Worm (Caenorhabditis elegans) whole organism, early embryonic: ENCODE data around the gene flp-18.

Experiments
- B0310.2 ChIP-seq: sonication (generic microtip); optimal IDR thresholded peaks from 2 replicates; lab custom pipeline; 2016; ENCODE audit warnings: mild to moderate bottlenecking, missing genetic modification characterization, missing compliant biosample characterization
- F13C5.2 ChIP-seq: sonication (generic microtip); optimal IDR thresholded peaks from 2 replicates; lab custom pipeline; 2017; ENCODE audit warnings: mild to moderate bottlenecking, missing genetic modification characterization, inconsistent platforms, missing compliant biosample characterization
- aly-1 ChIP-seq: sonication (generic microtip); optimal IDR thresholded peaks from 2 replicates; lab custom pipeline; 2016; ENCODE audit warnings: missing genetic modification characterization, missing compliant biosample characterization
- ama-1 ChIP-seq: fragments of 150-350 bp; optimal IDR thresholded peaks from 2 replicates; lab custom pipeline; 2014
- ceh-13 ChIP-seq: fragments of 200-800 bp; sonication (Bioruptor generic); optimal IDR thresholded peaks from 2 replicates; lab custom pipeline; 2018; ENCODE audit warnings: mild to moderate bottlenecking, missing genetic modification characterization, missing compliant biosample characterization
- ceh-36 ChIP-seq: sonication (generic microtip); optimal IDR thresholded peaks from 2 replicates; lab custom pipeline; 2016; ENCODE audit warnings: missing genetic modification characterization, inconsistent platforms, missing compliant biosample characterization
- ets-7 ChIP-seq: sonication (generic microtip); optimal IDR thresholded peaks from 2 replicates; lab custom pipeline; 2016; ENCODE audit warnings: missing genotype, missing genetic modification characterization, missing compliant biosample characterization
- flt-1 ChIP-seq: fragments of 200-800 bp; sonication (Bioruptor generic); IDR thresholded peaks from 2 replicates; pipeline ENCODE4 v1.3.6; 2022; ENCODE audit warnings: missing genetic modification characterization, missing compliant biosample characterization
- hmbx-1 ChIP-seq: sonication (generic microtip); optimal IDR thresholded peaks from 2 replicates; lab custom pipeline; 2016; ENCODE audit warnings: mild to moderate bottlenecking, missing genetic modification characterization, missing compliant biosample characterization
- hmg-4 ChIP-seq: fragments of 200-800 bp; sonication (Bioruptor generic); optimal IDR thresholded peaks from 2 replicates; lab custom pipeline; 2018; ENCODE audit warnings: mild to moderate bottlenecking, missing genetic modification characterization, missing compliant biosample characterization
- hnd-1 ChIP-seq: sonication (generic microtip); optimal IDR thresholded peaks from 2 replicates; lab custom pipeline; 2016; ENCODE audit warnings: missing genetic modification characterization, missing compliant biosample characterization
- pes-1 ChIP-seq: fragments of 200-800 bp; sonication (Bioruptor generic); IDR thresholded peaks from 2 replicates; pipeline ENCODE4 v1.3.6; 2022; ENCODE audit warnings: missing genetic modification reagents, missing genetic modification characterization, missing compliant biosample characterization
- scrt-1 ChIP-seq: fragments of 200-800 bp; sonication (Bioruptor generic); IDR thresholded peaks from 2 replicates; pipeline ENCODE4 v1.3.6; 2022; ENCODE audit warnings: missing genetic modification characterization, missing compliant biosample characterization
- sea-1 ChIP-seq: fragments of 200-800 bp; sonication (Bioruptor generic); conservative IDR thresholded peaks from 2 replicates; pipeline ENCODE4 v1.3.6; 2022; ENCODE audit warnings: missing genetic modification characterization, missing compliant biosample characterization
- tbx-11 ChIP-seq: fragments of 200-800 bp; sonication (Bioruptor generic); IDR thresholded peaks from 2 replicates; pipeline ENCODE4 v1.3.6; 2022; ENCODE audit warnings: missing genetic modification characterization, missing compliant biosample characterization
- tbx-37 ChIP-seq: fragments of 200-800 bp; sonication (Bioruptor generic); conservative IDR thresholded peaks from 2 replicates; pipeline ENCODE4 v1.3.6; 2022; ENCODE audit warnings: missing genetic modification reagents, missing genetic modification characterization, missing compliant biosample characterization
- tra-4 ChIP-seq: sonication (generic microtip); optimal IDR thresholded peaks from 2 replicates; lab custom pipeline; 2017; ENCODE audit warnings: missing genetic modification characterization, missing compliant biosample characterization

flp-18 gene

DNA sequence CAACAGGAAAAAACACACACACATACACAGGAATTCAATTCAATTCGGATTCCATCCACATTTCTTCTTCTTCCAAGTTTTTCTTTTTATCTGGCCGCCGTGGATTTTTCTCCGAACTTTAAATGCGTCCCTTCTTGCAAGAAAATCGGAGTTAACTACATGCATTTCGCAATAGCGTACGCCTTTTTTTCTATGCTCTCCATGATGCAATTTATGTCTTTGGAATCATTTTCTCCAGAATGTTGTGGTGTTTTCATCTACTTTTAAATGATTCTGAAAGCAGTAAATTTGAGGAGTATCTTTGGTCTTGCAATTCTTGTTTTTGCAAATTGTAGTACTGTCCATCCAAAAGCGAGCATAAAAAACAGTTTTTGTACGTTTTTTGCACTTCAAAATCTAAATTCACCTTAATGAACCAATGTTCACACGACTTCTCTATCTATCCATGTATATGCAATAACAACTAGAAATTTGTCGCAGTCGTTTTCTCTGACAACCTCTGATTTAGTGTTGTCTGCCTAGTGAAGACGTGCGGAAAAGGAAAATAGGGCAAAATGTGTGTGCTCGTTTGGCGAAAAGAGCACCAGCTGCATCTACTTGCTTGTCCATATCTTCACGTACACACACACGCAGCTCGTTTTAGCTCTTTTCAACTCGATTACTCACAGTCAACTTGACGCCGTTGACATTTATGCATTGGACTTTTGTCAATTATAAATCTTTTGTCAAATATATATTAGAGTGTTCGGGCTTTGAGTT, 4.2 kb upstream of the flp-18 start:
- TF ChIP-seq hmg-4 (GFP tag; lab: Kevin White, UChicago) = no peak
- TF ChIP-seq scrt-1 = no peak
- no peak for TF ChIP-seq B0310.2
- TF ChIP-seq aly-1 (tag; lab: Kevin White, UChicago) = no peak
- TF ChIP-seq tra-4 (tag; lab: Kevin White, UChicago) = no peak
- no peak for TF ChIP-seq pes-1 (GFP tag; lab: Robert Waterston, UW)
- TF ChIP-seq F13C5.2 (tag; lab: Kevin White, UChicago) = no peak
- no peak for TF ChIP-seq hnd-1
- no peak for TF ChIP-seq ama-1 (lab: Kevin White, UChicago)
- no peak for TF ChIP-seq sea-1 (GFP tag; lab: Robert Waterston, UW)

DNA sequence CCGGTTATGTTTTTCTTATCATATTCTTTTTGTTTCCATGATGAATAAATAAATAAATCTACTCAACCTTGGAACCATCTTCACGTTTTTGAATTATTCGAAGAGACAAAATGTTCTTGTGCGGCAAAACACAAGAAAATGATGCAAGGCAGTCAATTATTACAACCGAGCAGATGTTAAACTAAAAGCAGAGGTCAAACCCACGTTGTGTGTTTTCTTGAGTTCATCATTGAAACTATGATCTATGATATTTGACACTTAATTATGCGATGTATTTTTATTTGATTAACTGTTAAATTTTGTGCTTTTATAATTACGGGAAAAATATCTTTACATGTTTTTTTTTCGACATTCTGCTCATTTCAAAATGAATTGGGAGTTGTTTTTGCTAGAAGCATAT, 3.1 kb upstream of the flp-18 start:
- TF ChIP-seq ceh-36 (tag; lab: Kevin White, UChicago) (no peak), tra-4 (tag; lab: Kevin White, UChicago) (no peak), hnd-1 (no peak), ets-7 (tag; lab: Kevin White, UChicago) (no peak), B0310.2 (no peak), F13C5.2 (tag; lab: Kevin White, UChicago) (no peak), scrt-1 (no peak), tbx-37 (GFP tag; lab: Robert Waterston, UW) (no peak), pes-1 (GFP tag; lab: Robert Waterston, UW) (no peak), flt-1 (GFP tag; lab: Robert Waterston, UW) (no peak), hmg-4 (GFP tag; lab: Kevin White, UChicago) (no peak)

DNA sequence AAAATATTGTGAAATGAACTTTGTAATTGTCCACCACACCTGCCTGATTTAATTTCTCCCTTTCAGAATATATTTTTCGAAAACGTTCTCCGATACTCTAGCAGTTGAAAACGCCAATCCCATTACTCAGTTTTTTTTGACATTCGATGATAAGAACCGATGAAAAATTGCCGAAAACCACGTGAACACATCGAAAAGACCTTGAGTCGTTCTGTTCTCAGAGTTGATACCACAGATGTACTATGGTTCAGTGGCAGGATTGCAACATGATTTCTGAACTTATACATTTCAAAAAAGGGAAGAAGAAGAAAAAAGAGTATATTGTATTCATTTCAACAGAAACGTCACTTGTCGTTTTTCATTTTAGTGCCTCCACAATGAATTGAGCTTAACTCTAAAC, 1.6 kb upstream of the flp-18 start:
- TF ChIP-seq F13C5.2 (tag; lab: Kevin White, UChicago) (no peak), flt-1 (GFP tag; lab: Robert Waterston, UW) (no peak), sea-1 (GFP tag; lab: Robert Waterston, UW) (no peak)

DNA sequence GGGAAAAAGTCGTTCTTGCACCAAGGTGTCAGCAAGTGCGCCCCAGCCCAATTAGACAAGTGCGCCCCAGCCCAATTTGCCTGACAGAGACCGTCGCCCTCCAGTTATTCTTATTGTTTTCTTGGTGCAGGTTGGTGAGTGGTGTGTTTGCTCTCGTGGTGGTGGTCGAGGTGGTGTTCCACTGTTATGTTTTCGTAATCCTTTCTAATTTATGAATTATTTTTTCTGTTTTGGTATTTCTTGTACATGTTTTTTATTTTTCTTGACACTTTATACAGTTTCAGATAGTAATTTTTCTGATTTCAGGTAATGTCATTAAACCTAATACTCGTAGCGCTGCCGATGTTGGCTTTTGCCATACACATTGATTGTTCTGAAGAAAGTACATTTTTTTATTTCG, 9.2 kb downstream of the flp-18 start, which contains the start of gene Y48D7A.1:
Gene Y48D7A.1 (plus strand): TSS at position 301 of the 400 bp plus-strand sequence.
- no peak for TF ChIP-seq hmbx-1 (tag; lab: Kevin White, UChicago)
- TF ChIP-seq tbx-37 (GFP tag; lab: Robert Waterston, UW) = no peak; the same call in 1 of the 2 replicates
- TF ChIP-seq B0310.2 = no peak
- TF ChIP-seq hnd-1 = no peak
- TF ChIP-seq F13C5.2 (tag; lab: Kevin White, UChicago) = no peak
- TF ChIP-seq ceh-13 (GFP tag; lab: Kevin White, UChicago) = no peak
- no peak for TF ChIP-seq scrt-1
- TF ChIP-seq ama-1 (lab: Kevin White, UChicago) = no peak
- TF ChIP-seq aly-1 (tag; lab: Kevin White, UChicago) = no peak
- no peak for TF ChIP-seq pes-1 (GFP tag; lab: Robert Waterston, UW)

DNA sequence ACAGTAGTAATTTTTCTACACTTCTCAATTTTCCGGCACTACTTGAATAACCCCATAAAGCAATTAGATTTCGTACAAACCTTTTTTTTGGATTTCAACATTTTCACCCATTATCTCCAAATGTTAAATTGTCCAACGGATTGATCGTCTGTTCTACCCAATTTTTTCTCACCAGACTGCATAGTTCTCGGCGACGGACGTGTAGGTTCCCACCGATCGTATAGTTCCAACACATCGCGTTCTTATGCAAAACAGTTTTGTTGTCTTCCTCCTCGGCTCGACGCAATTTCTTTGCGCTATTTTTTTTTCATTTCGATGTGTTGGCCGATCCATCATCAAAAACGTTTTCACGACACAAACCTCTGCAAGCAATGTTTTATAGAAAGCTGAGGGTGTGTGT, 14.7 kb downstream of the flp-18 start, which contains the start of gene Y41G9A.6:
Gene Y41G9A.6 (minus strand): TSS at position 101 of the 400 bp plus-strand sequence.
- TF ChIP-seq scrt-1 (no peak), pes-1 (GFP tag; lab: Robert Waterston, UW) (no peak), hmg-4 (GFP tag; lab: Kevin White, UChicago) (no peak), F13C5.2 (tag; lab: Kevin White, UChicago) (no peak), hmbx-1 (tag; lab: Kevin White, UChicago) (no peak), B0310.2 (no peak)

DNA sequence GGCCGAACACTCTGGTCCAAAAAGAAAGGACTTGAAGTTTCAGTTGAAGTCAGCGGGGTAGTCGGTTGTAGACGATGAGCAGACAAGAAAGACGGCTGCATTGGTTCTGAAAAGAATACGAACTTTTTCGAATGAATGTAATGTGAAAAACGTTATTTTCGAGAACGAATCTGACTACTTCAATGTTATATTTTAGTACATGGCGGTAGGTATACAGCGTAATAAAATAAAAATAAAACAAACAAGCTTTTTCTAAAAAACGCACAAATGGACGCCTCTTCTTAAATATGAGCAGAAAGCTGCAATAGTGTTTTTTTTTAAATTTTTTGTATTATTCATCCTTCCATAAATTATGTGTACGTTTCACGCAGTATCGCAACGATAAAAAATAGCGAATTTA, 18.7 kb downstream of the flp-18 start, which contains the start of gene Y41G9A.17:
Gene Y41G9A.17 (minus strand): TSS at position 101 of the 400 bp plus-strand sequence.
- TF ChIP-seq scrt-1 = no peak

DNA sequence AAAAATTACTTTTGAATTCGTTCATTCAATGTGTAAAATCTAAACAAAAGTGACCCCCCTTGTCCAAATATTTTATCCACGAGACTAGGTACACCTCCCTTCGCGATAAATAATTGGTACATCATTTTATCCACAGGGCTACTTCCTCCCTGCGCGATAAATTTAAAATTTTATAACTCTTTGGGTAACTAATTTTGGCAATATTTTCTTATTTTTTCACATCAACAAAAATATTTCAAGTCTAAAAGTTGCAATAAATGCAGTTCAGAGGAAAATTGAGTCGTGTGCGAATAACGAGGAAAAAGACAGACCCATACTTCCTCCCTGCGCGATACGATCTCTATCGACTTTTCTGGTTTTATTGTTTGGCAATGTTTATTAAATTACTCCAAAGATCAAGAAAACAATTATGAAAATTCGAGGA, 21.4 kb downstream of the flp-18 start:
- no peak for TF ChIP-seq ama-1 (lab: Kevin White, UChicago)
- TF ChIP-seq hnd-1 = peak; percentile 37
- TF ChIP-seq hmg-4 (GFP tag; lab: Kevin White, UChicago) = peak; percentile 80
- TF ChIP-seq ceh-36 (tag; lab: Kevin White, UChicago) = no peak
- no peak for TF ChIP-seq sea-1 (GFP tag; lab: Robert Waterston, UW)
- TF ChIP-seq ets-7 (tag; lab: Kevin White, UChicago) = peak; percentile 55
- no peak for TF ChIP-seq aly-1 (tag; lab: Kevin White, UChicago)
- TF ChIP-seq tbx-37 (GFP tag; lab: Robert Waterston, UW) = peak; percentile 58; the same call in 1 of the 2 replicates
- peak; percentile 94 for TF ChIP-seq F13C5.2 (tag; lab: Kevin White, UChicago)
- TF ChIP-seq flt-1 (GFP tag; lab: Robert Waterston, UW) = peak; percentile 73
- peak; percentile 76 for TF ChIP-seq pes-1 (GFP tag; lab: Robert Waterston, UW)
- peak; percentile 5 for TF ChIP-seq B0310.2
- TF ChIP-seq scrt-1 = peak; percentile 67; the same call in 1 of the 2 replicates
- no peak for TF ChIP-seq ceh-13 (GFP tag; lab: Kevin White, UChicago)
- TF ChIP-seq tra-4 (tag; lab: Kevin White, UChicago) = no peak
- TF ChIP-seq hmbx-1 (tag; lab: Kevin White, UChicago) = no peak
- no peak for TF ChIP-seq tbx-11 (GFP tag; lab: Robert Waterston, UW)

DNA sequence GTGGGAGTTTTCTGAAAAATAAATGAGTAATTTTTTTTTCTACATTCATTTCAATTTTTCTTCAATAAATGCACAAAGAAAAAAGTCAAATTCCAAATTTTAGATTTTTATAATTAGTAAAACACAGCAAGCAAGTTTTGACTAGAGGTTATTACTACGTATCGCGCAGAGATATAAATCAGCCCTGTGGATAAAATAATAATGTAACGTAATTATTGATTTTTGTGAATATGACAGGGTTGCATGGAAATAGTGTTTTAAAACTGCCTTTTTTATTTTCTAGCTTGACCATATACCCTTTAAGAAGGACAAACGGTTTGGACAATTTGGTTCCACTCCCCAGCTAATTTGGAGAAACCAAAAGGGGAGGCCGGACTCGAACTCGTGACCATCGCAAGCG, 22.0 kb downstream of the flp-18 start:
- no peak for TF ChIP-seq tbx-11 (GFP tag; lab: Robert Waterston, UW)
- no peak for TF ChIP-seq F13C5.2 (tag; lab: Kevin White, UChicago)
- no peak for TF ChIP-seq ama-1 (lab: Kevin White, UChicago)
- TF ChIP-seq hmg-4 (GFP tag; lab: Kevin White, UChicago) = no peak
- TF ChIP-seq ceh-13 (GFP tag; lab: Kevin White, UChicago) = no peak
- TF ChIP-seq hmbx-1 (tag; lab: Kevin White, UChicago) = no peak
- no peak for TF ChIP-seq hnd-1
- no peak for TF ChIP-seq scrt-1
- TF ChIP-seq sea-1 (GFP tag; lab: Robert Waterston, UW) = no peak
- TF ChIP-seq tra-4 (tag; lab: Kevin White, UChicago) = no peak
- TF ChIP-seq ets-7 (tag; lab: Kevin White, UChicago) = no peak
- no peak for TF ChIP-seq pes-1 (GFP tag; lab: Robert Waterston, UW)
- no peak for TF ChIP-seq flt-1 (GFP tag; lab: Robert Waterston, UW)
- TF ChIP-seq aly-1 (tag; lab: Kevin White, UChicago) = no peak
- TF ChIP-seq ceh-36 (tag; lab: Kevin White, UChicago) = no peak
